Worm (Caenorhabditis elegans) whole organism, L3 larva: ENCODE data around the gene F15E6.3.

Experiments
- aly-2 ChIP-seq: fragments of 150-350 bp; optimal IDR thresholded peaks from 2 replicates; lab custom pipeline; 2014; ENCODE audit warnings: missing biosample characterization, missing genetic modification characterization
- ceh-28 ChIP-seq: fragments of 150-350 bp; optimal IDR thresholded peaks from 2 replicates; lab custom pipeline; 2014; ENCODE audit warnings: missing biosample characterization, missing genetic modification reagents, missing genetic modification characterization
- ceh-9 ChIP-seq: sonication (generic microtip); optimal IDR thresholded peaks from 2 replicates; lab custom pipeline; 2018; ENCODE audit warnings: missing biosample characterization, missing genetic modification characterization
- daf-12 ChIP-seq: fragments of 150-350 bp; optimal IDR thresholded peaks from 2 replicates; lab custom pipeline; 2014; ENCODE audit warnings: missing biosample characterization, missing genetic modification reagents, missing genetic modification characterization
- egl-27 ChIP-seq: sonication (generic microtip); optimal IDR thresholded peaks from 4 replicates; lab custom pipeline; 2017; ENCODE audit warnings: missing biosample characterization, missing genetic modification reagents, missing genetic modification characterization
- egl-5 ChIP-seq: fragments of 150-350 bp; optimal IDR thresholded peaks from 2 replicates; lab custom pipeline; 2017; ENCODE audit warnings: missing biosample characterization, missing genetic modification reagents, missing genetic modification characterization, inconsistent platforms
- elt-1 ChIP-seq: fragments of 150-350 bp; optimal IDR thresholded peaks from 2 replicates; lab custom pipeline; 2014; ENCODE audit warnings: missing biosample characterization, missing genetic modification characterization
- elt-2 ChIP-seq: sonication (generic microtip); optimal IDR thresholded peaks from 2 replicates; lab custom pipeline; 2016; ENCODE audit warnings: missing genetic modification reagents, mild to moderate bottlenecking, missing genetic modification characterization, missing compliant biosample characterization
- eor-1 ChIP-seq, 2 experiments: fragments of 150-350 bp; optimal IDR thresholded peaks; 2 replicates each; lab custom pipeline; 2014 to 2018; ENCODE audit warnings: missing biosample characterization in 2 of 2, missing genetic modification characterization in 2 of 2
- fkh-2 ChIP-seq: fragments of 150-350 bp; optimal IDR thresholded peaks from 2 replicates; lab custom pipeline; 2014; ENCODE audit warnings: missing biosample characterization, missing genetic modification reagents, missing genetic modification characterization
- hmg-11 ChIP-seq: sonication (generic microtip); optimal IDR thresholded peaks from 2 replicates; lab custom pipeline; 2016; ENCODE audit warnings: missing genetic modification characterization, missing compliant biosample characterization
- jun-1 ChIP-seq: fragments of 150-350 bp; optimal IDR thresholded peaks from 2 replicates; lab custom pipeline; 2014; ENCODE audit warnings: missing biosample characterization, missing genetic modification reagents, missing genetic modification characterization
- lsy-12 ChIP-seq: sonication (generic microtip); optimal IDR thresholded peaks from 2 replicates; lab custom pipeline; 2016; ENCODE audit warnings: mild to moderate bottlenecking, missing genetic modification characterization, missing compliant biosample characterization
- mdl-1 ChIP-seq: fragments of 150-350 bp; optimal IDR thresholded peaks from 2 replicates; lab custom pipeline; 2014; ENCODE audit warnings: missing biosample characterization, missing genetic modification characterization
- mml-1 ChIP-seq: fragments of 150-350 bp; sonication (generic microtip); optimal IDR thresholded peaks from 3 replicates; lab custom pipeline; 2014; ENCODE audit warnings: missing biosample characterization, missing genetic modification characterization
- nfya-1 ChIP-seq: sonication (generic microtip); optimal IDR thresholded peaks from 2 replicates; lab custom pipeline; 2017; ENCODE audit warnings: missing genetic modification characterization, mild to moderate bottlenecking, missing compliant biosample characterization, antibody characterized with exemption, moderate library complexity; ENCODE audit not compliant: insufficient read depth
- nhr-11 ChIP-seq: fragments of 150-350 bp; optimal IDR thresholded peaks from 2 replicates; lab custom pipeline; 2014; ENCODE audit warnings: missing biosample characterization, missing genetic modification characterization
- nhr-12 ChIP-seq: fragments of 150-350 bp; optimal IDR thresholded peaks from 2 replicates; lab custom pipeline; 2014; ENCODE audit warnings: missing biosample characterization, missing genetic modification characterization
- nhr-23 ChIP-seq: fragments of 150-350 bp; optimal IDR thresholded peaks from 2 replicates; lab custom pipeline; 2014; ENCODE audit warnings: missing biosample characterization, missing genetic modification reagents, missing genetic modification characterization
- nhr-237 ChIP-seq: fragments of 150-350 bp; optimal IDR thresholded peaks from 2 replicates; lab custom pipeline; 2014; ENCODE audit warnings: missing biosample characterization, missing genetic modification characterization
- nhr-25 ChIP-seq: sonication (generic microtip); optimal IDR thresholded peaks from 2 replicates; lab custom pipeline; 2017; ENCODE audit warnings: missing biosample characterization, missing genetic modification characterization
- nhr-43 ChIP-seq: sonication (generic microtip); optimal IDR thresholded peaks from 2 replicates; lab custom pipeline; 2016; ENCODE audit warnings: mild to moderate bottlenecking, missing genetic modification characterization, missing compliant biosample characterization; ENCODE audit not compliant: poor library complexity, severe bottlenecking
- nhr-67 ChIP-seq: fragments of 150-350 bp; optimal IDR thresholded peaks from 2 replicates; lab custom pipeline; 2014; ENCODE audit warnings: missing biosample characterization, missing genetic modification characterization
- nhr-76 ChIP-seq: fragments of 150-350 bp; sonication (generic microtip); optimal IDR thresholded peaks from 5 replicates; lab custom pipeline; 2014; ENCODE audit warnings: missing biosample characterization, missing genetic modification characterization
- nhr-77 ChIP-seq: fragments of 150-350 bp; optimal IDR thresholded peaks from 2 replicates; lab custom pipeline; 2014; ENCODE audit warnings: missing biosample characterization, missing genetic modification characterization
- pqm-1 ChIP-seq: fragments of 150-350 bp; optimal IDR thresholded peaks from 2 replicates; lab custom pipeline; 2017; ENCODE audit warnings: missing biosample characterization, missing genetic modification characterization, inconsistent platforms
- sea-2 ChIP-seq: fragments of 150-350 bp; sonication (generic microtip); optimal IDR thresholded peaks from 4 replicates; lab custom pipeline; 2014; ENCODE audit warnings: missing biosample characterization, missing genetic modification reagents, missing genetic modification characterization
- snpc-4 ChIP-seq: fragments of 150-350 bp; optimal IDR thresholded peaks from 2 replicates; lab custom pipeline; 2014; ENCODE audit warnings: missing biosample characterization, missing genetic modification characterization
- tbx-2 ChIP-seq: sonication (generic microtip); optimal IDR thresholded peaks from 2 replicates; lab custom pipeline; 2016; ENCODE audit warnings: mild to moderate bottlenecking, missing genetic modification characterization, missing compliant biosample characterization
- unc-39 ChIP-seq: sonication (generic microtip); optimal IDR thresholded peaks from 4 replicates; lab custom pipeline; 2017; ENCODE audit warnings: missing biosample characterization, missing genetic modification characterization
- unc-62 ChIP-seq: fragments of 150-350 bp; sonication (generic microtip); optimal IDR thresholded peaks from 4 replicates; lab custom pipeline; 2014; ENCODE audit warnings: missing biosample characterization, missing genetic modification reagents, missing genetic modification characterization
- ztf-11 ChIP-seq: fragments of 150-350 bp; optimal IDR thresholded peaks from 2 replicates; lab custom pipeline; 2014; ENCODE audit warnings: missing biosample characterization, missing genetic modification characterization

F15E6.3 gene

ce11 chrIV:4301202-4301601 lies 6.5 kb downstream of the F15E6.3 start, which contains the start of gene lgc-22:
Gene lgc-22, plus strand, starts transcription at chrIV:4301306.
- no peak for TF ChIP-seq ceh-9 (tag; lab: Kevin White, UChicago)
- TF ChIP-seq unc-39 = no peak
- no peak for TF ChIP-seq fkh-2 (tag; lab: Kevin White, UChicago)
- TF ChIP-seq ztf-11 (tag; lab: Kevin White, UChicago) = no peak
- no peak for TF ChIP-seq hmg-11 (tag; lab: Kevin White, UChicago)
- TF ChIP-seq tbx-2 (tag; lab: Kevin White, UChicago) = no peak
- TF ChIP-seq elt-2 (tag; lab: Kevin White, UChicago) = no peak
- no peak for TF ChIP-seq pqm-1 (tag; lab: Kevin White, UChicago)
- no peak for TF ChIP-seq unc-62
- TF ChIP-seq mml-1 = no peak
- no peak for TF ChIP-seq nfya-1
- TF ChIP-seq egl-27 = no peak
- TF ChIP-seq sea-2 = no peak
- TF ChIP-seq, all 47 proteins: peak for 0

ce11 chrIV:4306317-4306716 lies 11.6 kb downstream of the F15E6.3 start:
- TF ChIP-seq snpc-4 (no peak), nhr-12 (tag; lab: Kevin White, UChicago) (no peak), ztf-11 (tag; lab: Kevin White, UChicago) (no peak), nhr-11 (tag; lab: Kevin White, UChicago) (no peak), unc-62 (no peak), nhr-23 (tag; lab: Kevin White, UChicago) (no peak), nhr-25 (no peak), jun-1 (no peak), nhr-67 (tag; lab: Kevin White, UChicago) (no peak), nhr-77 (no peak), lsy-12 (tag; lab: Kevin White, UChicago) (no peak), unc-39 (no peak), aly-2 (tag; lab: Kevin White, UChicago) (no peak), sea-2 (no peak)

- TF ChIP-seq eor-1 (tag; optimal IDR thresholded peaks at IDR 0.05; lab: Kevin White, UChicago) (no peak), elt-1 (no peak), unc-62 (no peak), ceh-9 (tag; lab: Kevin White, UChicago) (no peak), hmg-11 (tag; lab: Kevin White, UChicago) (no peak), nhr-237 (tag; lab: Kevin White, UChicago) (no peak), mdl-1 (tag; lab: Kevin White, UChicago) (no peak), daf-12 (tag; lab: Kevin White, UChicago) (no peak), nfya-1 (no peak), fkh-2 (tag; lab: Kevin White, UChicago) (no peak), mml-1 (no peak), pqm-1 (tag; lab: Kevin White, UChicago) (no peak), tbx-2 (tag; lab: Kevin White, UChicago) (no peak), nhr-76 (tag; lab: Kevin White, UChicago) (no peak)
Measured at ce11 chrIV:4307227-4307946, 12.7 kb downstream of the F15E6.3 start, which contains the start of gene set-9. Gene set-9, plus strand, starts transcription at chrIV:4307896.

- TF ChIP-seq nhr-43 (tag; lab: Kevin White, UChicago) = no peak
- no peak for TF ChIP-seq unc-39
- TF ChIP-seq tbx-2 (tag; lab: Kevin White, UChicago) = no peak
Measured at ce11 chrIV:4316813-4317408, 22.2 kb downstream of the F15E6.3 start, which contains the start of gene Y24D9B.1. Gene Y24D9B.1, plus strand, starts transcription at chrIV:4317358.

ce11 chrIV:4317638-4318037 lies 22.9 kb downstream of the F15E6.3 start:
- no peak for TF ChIP-seq egl-5 (tag; lab: Kevin White, UChicago)
- peak; percentile 96 for TF ChIP-seq ceh-28
- TF ChIP-seq, all 47 proteins: peak for 1
